Worm (Caenorhabditis elegans): ENCODE data around the gene snb-6.
A peak's percentile ranks its signal among the peaks of the same experiment; 100 is the strongest.

DNA sequence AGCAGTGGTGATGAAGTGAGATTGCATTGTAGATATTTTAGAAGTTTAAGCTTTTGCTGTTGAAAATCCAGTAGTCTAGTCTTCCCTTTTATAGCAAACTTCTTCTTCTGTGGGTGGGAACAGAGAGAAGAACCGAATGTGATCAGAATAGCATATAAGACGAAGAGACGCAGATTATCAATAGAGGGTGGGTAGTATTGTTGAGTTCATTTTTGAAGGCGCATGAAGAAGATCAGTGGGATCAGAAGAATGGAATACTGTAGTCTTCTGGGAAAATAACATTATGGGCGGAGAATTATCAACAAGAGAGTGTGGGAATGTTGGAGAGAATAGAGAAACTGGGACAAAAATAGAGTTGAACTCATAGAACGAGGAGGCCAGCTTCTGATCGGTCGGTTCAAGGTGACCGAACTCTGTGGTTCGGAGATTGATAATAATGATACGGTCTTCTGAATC lies 38.3 kb downstream of the snb-6 start, which contains the start of gene F46C5.1:
- no peak for TF ChIP-seq nhr-76 (tag; optimal IDR thresholded peaks at IDR 0.05)
- no peak for TF ChIP-seq pag-3 (tag; optimal IDR thresholded peaks at IDR 0.05; ENCODE audit: borderline replicate concordance, insufficient read depth)
- peak in 1 of 2 experiments; percentile 68 for TF ChIP-seq lsy-2 (tag; optimal IDR thresholded peaks at IDR 0.05)
- no peak for TF ChIP-seq lin-39 (tag; optimal IDR thresholded peaks at IDR 0.05)
- TF ChIP-seq lin-13 (GFP tag; optimal IDR thresholded peaks at IDR 0.05) = no peak
- TF ChIP-seq nhr-85 (tag) = no peak
- no peak for TF ChIP-seq snpc-4 (tag; optimal IDR thresholded peaks at IDR 0.05)
- TF ChIP-seq egl-27 (tag; optimal IDR thresholded peaks at IDR 0.05) = no peak
- no peak for TF ChIP-seq elt-2 (tag; optimal IDR thresholded peaks at IDR 0.05)
- no peak for TF ChIP-seq ama-1 (optimal IDR thresholded peaks at IDR 0.05)
